Worm (Caenorhabditis elegans): ENCODE data around the gene scp-1.

scp-1 gene

ce11 chrII:9374807-9375206 is 41.0 kb downstream of the scp-1 start, which contains the start of gene C06C3.12:
C06C3.12 (plus strand) TSS chrII:9375107.
- TF ChIP-seq nhr-6 (tag; optimal IDR thresholded peaks at IDR 0.05): no peak
- TF ChIP-seq fos-1 (tag; optimal IDR thresholded peaks at IDR 0.05): peak; percentile 24

ce11 chrII:9377158-9377557 is 43.3 kb downstream of the scp-1 start, which contains the start of gene C06C3.10:
C06C3.10 (minus strand) TSS chrII:9377258.
- TF ChIP-seq nhr-11 (tag; optimal IDR thresholded peaks at IDR 0.05): no peak

ce11 chrII:9378174-9378573 is 44.4 kb downstream of the scp-1 start:
- TF ChIP-seq skn-1 (tag; optimal IDR thresholded peaks at IDR 0.05) (peak; percentile 19), ztf-1 (GFP tag; conservative IDR thresholded peaks at IDR 0.05) (no peak), fos-1 (tag; optimal IDR thresholded peaks at IDR 0.05) (peak; percentile 68)

- TF ChIP-seq gmeb-1 (tag; optimal IDR thresholded peaks at IDR 0.05): no peak
- no peak for TF ChIP-seq ama-1 (optimal IDR thresholded peaks at IDR 0.05)
- TF ChIP-seq nhr-21 (tag; optimal IDR thresholded peaks at IDR 0.05): no peak
- TF ChIP-seq nhr-237 (tag; optimal IDR thresholded peaks at IDR 0.05): no peak
- TF ChIP-seq nhr-10 (tag; optimal IDR thresholded peaks at IDR 0.05): no peak
- TF ChIP-seq C34F6.9 (tag; optimal IDR thresholded peaks at IDR 0.05): no peak
- TF ChIP-seq Y55F3AM.14 (GFP tag; optimal IDR thresholded peaks at IDR 0.05): no peak
- no peak for TF ChIP-seq crh-2 (tag; optimal IDR thresholded peaks at IDR 0.05)
- no peak for TF ChIP-seq unc-55 (GFP tag; optimal IDR thresholded peaks at IDR 0.05)
- TF ChIP-seq snpc-4 (tag; optimal IDR thresholded peaks at IDR 0.05): no peak
- TF ChIP-seq ztf-4 (tag; optimal IDR thresholded peaks at IDR 0.05): no peak
- no peak for TF ChIP-seq sem-4 (tag; optimal IDR thresholded peaks at IDR 0.05)
- no peak for TF ChIP-seq mbf-1 (tag; optimal IDR thresholded peaks at IDR 0.05)
- no peak for TF ChIP-seq sma-9 (GFP tag; optimal IDR thresholded peaks at IDR 0.05)
- TF ChIP-seq sma-9 (tag; optimal IDR thresholded peaks at IDR 0.05): no peak
- TF ChIP-seq nhr-129 (tag; optimal IDR thresholded peaks at IDR 0.05): no peak
- TF ChIP-seq elt-3 (tag; optimal IDR thresholded peaks at IDR 0.05): no peak
Measured at ce11 chrII:9379796-9380195, 46.0 kb downstream of the scp-1 start, which contains the start of gene srh-48. srh-48 (plus strand) TSS chrII:9380096.

- TF ChIP-seq dmd-4 (tag; optimal IDR thresholded peaks at IDR 0.05) (no peak), nhr-6 (tag; optimal IDR thresholded peaks at IDR 0.05) (no peak), ama-1 (optimal IDR thresholded peaks at IDR 0.05) (no peak), fos-1 (tag; optimal IDR thresholded peaks at IDR 0.05) (no peak)
Measured at ce11 chrII:9385241-9385640, 51.4 kb downstream of the scp-1 start, which contains the start of gene C06C3.7. C06C3.7 (plus strand) TSS chrII:9385541.
